Fruit fly (Drosophila melanogaster) ovary, adult (tissue): ENCODE data around the gene Acbp6.

Experiments
- CG17801 ChIP-seq: fragments of 200-800 bp; optimal IDR thresholded peaks from 2 replicates; lab custom pipeline; 2019; ENCODE audit warnings: missing biosample characterization, mild to moderate bottlenecking, missing genetic modification characterization, moderate library complexity; ENCODE audit not compliant: partially characterized antibody

The Acbp6 gene

DNA sequence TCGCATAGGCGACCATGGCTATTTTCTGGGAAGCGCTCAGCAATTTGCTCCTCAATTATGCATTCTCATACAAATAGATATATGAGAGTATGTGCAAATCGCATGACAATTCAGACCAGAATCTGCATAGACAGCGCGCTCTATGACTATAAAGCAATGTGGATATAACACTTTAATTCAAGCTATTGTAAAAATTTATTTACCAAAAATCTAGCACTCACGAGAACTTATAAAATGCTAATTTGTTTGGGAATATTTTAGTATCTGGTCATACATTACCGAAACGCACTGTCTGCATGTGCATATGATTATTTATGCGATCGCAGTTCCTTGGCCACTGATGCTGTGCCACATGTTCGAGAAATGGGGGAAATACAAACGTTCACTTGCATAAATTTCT is 22.1 kb downstream of the Acbp6 start:
- no peak for TF ChIP-seq CG17801

DNA sequence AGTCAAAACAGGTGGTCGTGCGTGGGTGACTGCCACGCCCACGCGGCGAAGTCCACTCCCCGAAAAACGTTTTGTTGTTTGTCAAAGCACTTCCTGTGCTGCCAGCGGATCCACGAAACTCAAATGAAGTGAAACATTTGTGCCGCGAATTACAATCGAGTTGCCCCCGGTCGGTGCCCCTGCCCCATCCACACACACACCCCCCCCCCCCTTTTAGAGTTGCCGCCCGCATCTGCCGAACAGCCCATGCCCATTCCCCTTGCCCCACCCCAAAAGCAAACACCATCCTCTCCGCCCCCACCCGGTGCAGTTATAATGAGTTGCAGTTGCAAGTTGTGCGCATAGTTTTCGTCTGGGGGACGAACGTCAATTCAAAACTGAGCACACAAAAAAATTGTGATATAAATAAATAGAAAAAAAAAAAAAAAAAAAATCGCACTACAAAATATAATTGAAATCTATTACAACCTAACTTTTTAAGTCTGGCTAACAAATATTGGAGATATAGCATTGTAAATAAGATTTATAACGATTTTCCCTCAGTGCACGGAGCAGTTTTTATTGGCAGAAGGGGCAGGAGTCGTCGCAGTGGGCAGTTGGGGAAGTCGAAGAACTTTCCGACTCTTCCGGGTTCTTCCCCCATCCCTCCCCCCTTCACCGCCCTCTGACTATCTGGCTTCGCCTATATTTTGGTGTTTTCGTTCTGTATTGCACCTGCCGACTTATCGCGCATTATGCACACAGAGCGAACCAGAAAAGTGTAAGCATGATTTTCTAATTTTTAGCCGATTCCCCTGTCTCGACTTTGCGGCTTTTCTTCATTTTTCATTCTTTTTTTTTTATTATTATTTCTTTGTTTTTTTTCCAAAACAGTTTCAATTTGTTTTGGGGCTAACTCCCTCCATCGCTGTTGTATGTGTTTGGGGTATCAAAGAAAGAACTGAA is 23.1 kb downstream of the Acbp6 start:
- TF ChIP-seq CG17801: no peak

DNA sequence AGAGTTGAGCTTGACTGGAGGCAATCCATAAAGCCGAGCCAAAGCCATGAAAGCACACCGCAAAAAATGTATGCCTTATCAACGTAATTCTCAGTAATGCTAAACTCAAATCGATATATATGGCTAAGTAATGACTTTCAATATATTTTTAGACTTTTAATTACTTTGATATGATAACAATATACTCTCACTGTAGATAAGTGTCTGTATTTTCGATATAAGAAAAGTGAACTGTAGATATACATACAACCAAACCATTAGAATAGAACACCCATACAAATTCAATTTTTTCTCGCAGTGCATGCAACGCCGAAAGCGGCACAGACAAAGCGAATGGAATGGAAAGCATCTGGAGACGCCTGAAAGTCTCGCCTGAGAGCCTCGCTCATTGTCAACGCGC is 24.9 kb downstream of the Acbp6 start:
- no peak for TF ChIP-seq CG17801

- no peak for TF ChIP-seq CG17801
These were observed 25.5 kb downstream of the Acbp6 start for dm6 chr3L:7154249-7154648.

- TF ChIP-seq CG17801: no peak
These were observed 26.8 kb downstream of the Acbp6 start for dm6 chr3L:7155522-7155978.

- TF ChIP-seq CG17801: no peak
These were observed 27.5 kb downstream of the Acbp6 start for dm6 chr3L:7156239-7156638.

dm6 chr3L:7156890-7157289 is 28.2 kb downstream of the Acbp6 start, which contains the start of gene corn:
corn (minus strand) TSS chr3L:7157073.
- TF ChIP-seq CG17801: no peak

dm6 chr3L:7157713-7158112 is 29.0 kb downstream of the Acbp6 start, which contains the start of gene CG8620:
CG8620 (plus strand) TSS chr3L:7158099.
- no peak for TF ChIP-seq CG17801

dm6 chr3L:7161310-7161709 is 32.6 kb downstream of the Acbp6 start:
- TF ChIP-seq CG17801: no peak

DNA sequence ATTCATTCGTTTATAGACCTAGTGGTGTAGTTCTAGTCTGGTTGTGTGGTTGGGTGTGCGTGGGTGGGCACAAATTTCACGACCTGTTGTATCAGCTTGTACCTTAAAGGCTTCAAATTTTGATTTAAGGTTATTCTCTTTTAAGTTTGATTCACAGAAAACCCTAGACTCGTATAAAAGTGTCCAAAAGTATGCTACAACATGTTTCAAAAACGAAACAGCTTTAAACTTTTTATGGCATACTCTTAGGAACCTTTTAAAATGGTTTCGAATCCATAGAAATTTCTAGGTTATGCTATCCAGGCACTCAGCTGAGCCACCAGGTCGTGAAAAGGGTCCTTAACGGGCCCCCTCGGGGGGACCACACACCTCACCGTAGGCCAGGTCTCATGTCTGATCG is 33.2 kb downstream of the Acbp6 start:
- no peak for TF ChIP-seq CG17801
